Worm (Caenorhabditis elegans) whole organism, L2 larva: Measurements from ENCODE around the gene fbxb-88.

Source experiments
- alr-1 ChIP-seq: fragments of 150-350 bp; optimal IDR thresholded peaks from 2 replicates; lab custom pipeline; 2014; ENCODE audit warnings: missing biosample characterization, missing genetic modification characterization
- ceh-82 ChIP-seq: fragments of 150-350 bp; optimal IDR thresholded peaks from 2 replicates; lab custom pipeline; 2014; ENCODE audit warnings: missing biosample characterization, missing genetic modification characterization
- crh-2 ChIP-seq: sonication (generic microtip); optimal IDR thresholded peaks from 2 replicates; lab custom pipeline; 2017; ENCODE audit warnings: missing biosample characterization, missing genetic modification characterization
- nhr-10 ChIP-seq: sonication (generic microtip); optimal IDR thresholded peaks from 2 replicates; lab custom pipeline; 2017; ENCODE audit warnings: missing biosample characterization, missing genetic modification characterization
- nhr-11 ChIP-seq: fragments of 150-350 bp; optimal IDR thresholded peaks from 2 replicates; lab custom pipeline; 2014; ENCODE audit warnings: missing biosample characterization, missing genetic modification characterization
- nhr-12 ChIP-seq: fragments of 150-350 bp; optimal IDR thresholded peaks from 2 replicates; lab custom pipeline; 2014; ENCODE audit warnings: missing biosample characterization, missing genetic modification characterization
- unc-62 ChIP-seq: fragments of 150-350 bp; optimal IDR thresholded peaks from 2 replicates; lab custom pipeline; 2014; ENCODE audit warnings: missing biosample characterization, missing genetic modification reagents, missing genetic modification characterization
- ztf-4 ChIP-seq: fragments of 150-350 bp; optimal IDR thresholded peaks from 2 replicates; lab custom pipeline; 2014; ENCODE audit warnings: missing biosample characterization, missing genetic modification characterization

- TF ChIP-seq unc-62 (GFP tag; lab: Kevin White, UChicago) (no peak), alr-1 (no peak), nhr-12 (tag; lab: Kevin White, UChicago) (no peak), nhr-10 (no peak), ceh-82 (tag; lab: Kevin White, UChicago) (no peak), crh-2 (tag; lab: Kevin White, UChicago) (no peak), nhr-11 (tag; lab: Kevin White, UChicago) (no peak), ztf-4 (tag; lab: Kevin White, UChicago) (no peak)
Observed at ce11 chrII:4867476-4867875, 39.8 kb upstream of the fbxb-88 start, which contains the start of gene col-17.
